Worm (Caenorhabditis elegans) whole organism, L4/young adult: ENCODE results near the gene egg-1.

Source experiments
- W03F9.2 ChIP-seq: fragments of 150-350 bp; optimal IDR thresholded peaks from 2 replicates; lab custom pipeline; 2014; ENCODE audit warnings: missing biosample characterization, missing genetic modification characterization
- dao-5 ChIP-seq: sonication (generic microtip); optimal IDR thresholded peaks from 2 replicates; lab custom pipeline; 2016; ENCODE audit warnings: missing genotype, missing genetic modification characterization, moderate library complexity, missing compliant biosample characterization
- him-1 ChIP-seq: sonication (generic microtip); optimal IDR thresholded peaks from 2 replicates; lab custom pipeline; 2016; ENCODE audit warnings: missing genotype, missing genetic modification reagents, missing genetic modification characterization, missing compliant biosample characterization

egg-1 gene

DNA sequence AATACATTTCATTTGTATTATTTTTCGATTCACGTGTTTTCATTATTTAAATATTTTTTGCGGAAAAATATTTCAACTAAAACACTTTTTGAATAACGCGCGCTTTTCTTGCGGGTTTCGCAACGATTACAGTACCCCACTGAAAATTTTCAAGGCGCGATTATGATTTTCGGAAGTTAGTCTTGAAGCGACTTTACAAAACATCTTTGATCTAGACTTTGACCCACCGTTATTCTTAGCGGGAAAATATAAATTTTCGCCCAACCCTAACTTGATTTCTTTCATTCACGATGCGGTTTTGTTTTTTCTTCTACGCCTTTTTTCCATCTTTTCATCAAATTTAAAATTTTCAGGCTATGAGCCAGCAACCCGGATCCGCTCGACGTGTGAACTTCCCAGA is at the start of gene egg-1:
egg-1 (plus strand) TSS at position 354 of the 400 bp plus-strand sequence.
- TF ChIP-seq him-1 (tag; lab: Kevin White, UChicago): no peak
- peak; percentile 39 for TF ChIP-seq W03F9.2 (tag; lab: Kevin White, UChicago)

DNA sequence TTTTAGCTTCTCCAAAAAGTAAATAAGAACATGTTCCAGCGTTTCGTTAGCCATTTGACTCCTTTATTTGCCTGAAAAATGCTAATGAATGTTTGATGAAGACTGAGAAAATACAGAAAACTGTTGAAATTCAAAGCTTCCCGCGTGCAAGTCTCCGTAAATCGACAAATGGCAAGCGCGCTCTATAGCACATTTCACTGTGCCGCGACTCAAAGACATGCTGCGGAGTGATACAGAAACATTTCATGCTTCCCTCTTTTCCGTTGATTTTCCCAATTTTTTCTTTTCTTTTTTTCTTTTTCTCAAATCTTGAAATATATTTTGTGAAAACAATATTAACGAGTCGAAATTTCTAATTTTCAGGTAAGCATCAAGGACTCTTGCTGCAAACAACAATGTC is 49.0 kb upstream of the egg-1 start, which contains the start of the genes ska-3 and rps-12:
ska-3 (minus strand) TSS at position 71 of the 400 bp plus-strand sequence.
rps-12 (plus strand) TSS at position 364 of the 400 bp plus-strand sequence.
- peak; percentile 99 for TF ChIP-seq him-1 (tag; lab: Kevin White, UChicago)
- no peak for TF ChIP-seq dao-5
- TF ChIP-seq W03F9.2 (tag; lab: Kevin White, UChicago): peak; percentile 98

ce11 chrIII:5680141-5680540 is 47.8 kb upstream of the egg-1 start, which contains the start of gene pst-2:
TSS of gene pst-2 (plus strand) at chrIII:5680433.
- no peak for TF ChIP-seq W03F9.2 (tag; lab: Kevin White, UChicago)
- TF ChIP-seq dao-5: no peak
- TF ChIP-seq him-1 (tag; lab: Kevin White, UChicago): no peak

ce11 chrIII:5683998-5684397 is 44.0 kb upstream of the egg-1 start, which contains the start of gene rcan-1:
TSS of gene rcan-1 (minus strand) at chrIII:5684098.
- TF ChIP-seq dao-5: no peak
- TF ChIP-seq W03F9.2 (tag; lab: Kevin White, UChicago): no peak
- TF ChIP-seq him-1 (tag; lab: Kevin White, UChicago): no peak

DNA sequence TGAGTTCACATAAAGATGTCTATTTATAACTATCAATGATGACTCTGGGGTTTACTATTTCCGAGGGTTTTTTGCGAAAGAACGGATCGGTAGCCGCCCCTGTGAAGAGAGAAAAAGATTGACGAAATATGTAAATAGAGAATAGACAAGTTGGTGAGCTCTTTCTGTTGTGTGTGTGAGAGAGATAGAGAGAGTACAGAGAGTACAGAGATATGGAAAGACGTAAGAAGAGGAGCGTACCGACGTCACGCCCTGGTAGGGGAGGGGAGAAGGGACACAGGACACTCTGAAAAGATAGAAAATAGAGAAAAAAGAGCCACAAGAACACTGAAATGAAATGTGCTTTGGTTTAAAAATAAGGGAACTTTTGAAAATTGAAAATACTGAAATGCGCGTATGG is 39.7 kb upstream of the egg-1 start:
- TF ChIP-seq W03F9.2 (tag; lab: Kevin White, UChicago) (no peak), him-1 (tag; lab: Kevin White, UChicago) (no peak)

- TF ChIP-seq W03F9.2 (tag; lab: Kevin White, UChicago) (no peak), dao-5 (no peak), him-1 (tag; lab: Kevin White, UChicago) (no peak)
Measured at ce11 chrIII:5691826-5692225, 36.2 kb upstream of the egg-1 start.

DNA sequence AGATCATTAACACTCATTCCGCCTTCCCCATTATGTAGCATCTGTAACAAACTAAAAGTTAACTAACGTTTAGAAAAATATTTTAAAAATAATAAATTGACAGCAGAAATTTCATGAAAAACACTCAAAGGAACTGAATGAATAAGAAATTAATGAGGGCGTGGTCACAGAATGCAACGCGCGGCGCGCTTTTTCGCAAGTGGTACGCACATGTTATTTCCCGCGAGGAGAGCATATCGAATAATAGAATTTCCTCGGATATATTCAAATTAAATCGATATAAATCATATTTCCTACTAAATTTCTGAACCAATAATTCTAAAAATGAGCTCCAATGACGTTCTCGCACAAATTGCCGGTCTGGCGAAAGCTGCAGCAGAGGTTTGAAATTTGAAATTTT is 35.3 kb upstream of the egg-1 start, which contains the start of the genes abi-1 and arle-14:
abi-1 (minus strand) TSS at position 51 of the 400 bp plus-strand sequence.
arle-14 (plus strand) TSS at position 217 of the 400 bp plus-strand sequence.
- TF ChIP-seq him-1 (tag; lab: Kevin White, UChicago): no peak
- TF ChIP-seq W03F9.2 (tag; lab: Kevin White, UChicago): peak; percentile 2
- TF ChIP-seq dao-5: no peak

ce11 chrIII:5693736-5694135 is 34.2 kb upstream of the egg-1 start, which contains the start of gene B0336.13:
TSS of gene B0336.13 (plus strand) at chrIII:5694036.
- TF ChIP-seq him-1 (tag; lab: Kevin White, UChicago) (no peak), dao-5 (no peak), W03F9.2 (tag; lab: Kevin White, UChicago) (no peak)

ce11 chrIII:5697266-5697665 is 30.7 kb upstream of the egg-1 start, which contains the start of gene B0336.7:
TSS of gene B0336.7 (minus strand) at chrIII:5697366.
- TF ChIP-seq W03F9.2 (tag; lab: Kevin White, UChicago) (no peak), dao-5 (no peak), him-1 (tag; lab: Kevin White, UChicago) (no peak)

DNA sequence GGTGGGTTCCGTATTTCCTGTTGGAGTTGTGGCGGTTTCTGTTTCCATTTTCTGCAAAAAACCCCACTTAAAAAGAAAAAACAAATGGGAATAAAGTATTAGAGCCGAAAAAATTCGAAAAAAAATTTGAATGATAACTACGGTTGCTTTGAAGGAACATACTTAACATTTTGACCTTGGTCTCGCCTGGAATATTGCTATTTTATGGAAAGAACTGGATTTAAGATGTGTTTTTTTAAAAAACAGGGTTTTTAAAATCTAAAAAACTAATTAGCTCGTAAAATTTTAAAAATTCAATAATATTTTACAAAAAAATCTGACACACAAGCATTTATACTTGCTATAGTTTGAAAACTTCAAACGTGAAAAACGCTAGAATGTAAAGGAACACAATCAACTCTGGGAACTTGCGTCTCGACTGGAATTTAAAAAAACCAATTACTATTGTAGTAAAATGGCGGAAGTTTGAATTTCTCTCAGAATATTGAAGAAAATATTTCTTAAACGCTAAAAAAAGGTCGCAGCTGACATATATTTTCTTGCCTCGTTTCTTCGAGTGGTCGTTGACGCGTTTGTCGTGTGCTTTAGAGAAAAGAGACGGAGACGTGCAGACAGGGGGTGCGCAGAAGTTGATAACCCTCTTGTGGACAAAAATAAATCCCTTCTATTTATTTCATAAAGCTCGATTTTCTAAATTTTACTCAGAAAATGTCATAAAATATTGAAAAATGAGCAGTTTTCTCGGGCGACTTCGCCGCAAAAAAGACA is 29.8 kb upstream of the egg-1 start, which contains the start of the genes lgg-3 and rgs-5:
lgg-3 (minus strand) TSS at position 51 of the 768 bp plus-strand sequence.
rgs-5 (plus strand) TSS at position 593 of the 768 bp plus-strand sequence.
- TF ChIP-seq W03F9.2 (tag; lab: Kevin White, UChicago) (peak; percentile 73), him-1 (tag; lab: Kevin White, UChicago) (no peak)

ce11 chrIII:5701491-5701890 is 26.5 kb upstream of the egg-1 start:
- no peak for TF ChIP-seq him-1 (tag; lab: Kevin White, UChicago)
- TF ChIP-seq dao-5: no peak
- no peak for TF ChIP-seq W03F9.2 (tag; lab: Kevin White, UChicago)

ce11 chrIII:5705228-5705888 is 22.6 kb upstream of the egg-1 start, which contains the start of gene swp-1:
TSS of gene swp-1 (minus strand) at chrIII:5705525.
- TF ChIP-seq him-1 (tag; lab: Kevin White, UChicago): no peak

ce11 chrIII:5706077-5706627 is 21.8 kb upstream of the egg-1 start, which contains the start of gene rpl-23:
TSS of gene rpl-23 (minus strand) at chrIII:5706127.
- TF ChIP-seq him-1 (tag; lab: Kevin White, UChicago) (peak; percentile 52), W03F9.2 (tag; lab: Kevin White, UChicago) (peak; percentile 94), dao-5 (no peak)
